Worm (Caenorhabditis elegans): ENCODE measurements around the gene R151.1.

Gene R151.1

ce11 chrIII:7212028-7212427, 4.3 kb upstream of the R151.1 start:
- TF ChIP-seq ceh-39 (tag; optimal IDR thresholded peaks at IDR 0.05) (no peak), pha-4 (tag; optimal IDR thresholded peaks at IDR 0.05) (no peak), M03D4.4 (tag; optimal IDR thresholded peaks at IDR 0.05) (no peak), mep-1 (tag; optimal IDR thresholded peaks at IDR 0.05) (no peak), snpc-4 (tag; optimal IDR thresholded peaks at IDR 0.05) (no peak), ceh-83 (GFP tag; optimal IDR thresholded peaks at IDR 0.05) (no peak), sptf-1 (tag; optimal IDR thresholded peaks at IDR 0.05) (no peak), nhr-237 (tag; optimal IDR thresholded peaks at IDR 0.05) (no peak), mls-2 (tag; optimal IDR thresholded peaks at IDR 0.05) (no peak), ceh-43 (GFP tag; optimal IDR thresholded peaks at IDR 0.05) (no peak), nhr-2 (tag; optimal IDR thresholded peaks at IDR 0.05) (no peak), tbx-8 (GFP tag; optimal IDR thresholded peaks at IDR 0.05) (no peak), unc-120 (tag; optimal IDR thresholded peaks at IDR 0.05; ENCODE audit: poor library complexity, severe bottlenecking) (no peak), unc-62 (GFP tag; optimal IDR thresholded peaks at IDR 0.05) (no peak), ham-2 (GFP tag; optimal IDR thresholded peaks at IDR 0.05) (no peak), ces-1 (GFP tag; optimal IDR thresholded peaks at IDR 0.05) (no peak)

ce11 chrIII:7215532-7215931, 794 bp upstream of the R151.1 start:
- no peak for TF ChIP-seq snpc-4 (tag; optimal IDR thresholded peaks at IDR 0.05)
- no peak for TF ChIP-seq tbx-8 (GFP tag; optimal IDR thresholded peaks at IDR 0.05)
- TF ChIP-seq lsy-2 (tag; optimal IDR thresholded peaks at IDR 0.05), result no peak
- no peak for TF ChIP-seq unc-62 (GFP tag; optimal IDR thresholded peaks at IDR 0.05)
- peak; percentile 99 for TF ChIP-seq hlh-1 (tag; optimal IDR thresholded peaks at IDR 0.05)
- no peak for TF ChIP-seq ham-2 (GFP tag; optimal IDR thresholded peaks at IDR 0.05)
- peak; percentile 42 for TF ChIP-seq unc-120 (tag; optimal IDR thresholded peaks at IDR 0.05; ENCODE audit: poor library complexity, severe bottlenecking)

- TF ChIP-seq unc-120 (tag; optimal IDR thresholded peaks at IDR 0.05; ENCODE audit: poor library complexity, severe bottlenecking) (peak; percentile 98), hlh-1 (tag; optimal IDR thresholded peaks at IDR 0.05) (peak; percentile 96), unc-62 (GFP tag; optimal IDR thresholded peaks at IDR 0.05) (peak; percentile 96), tbx-8 (GFP tag; optimal IDR thresholded peaks at IDR 0.05) (no peak)
Observed at ce11 chrIII:7216924-7217521, 697 bp downstream of the R151.1 start.

ce11 chrIII:7221103-7221502, 4.8 kb downstream of the R151.1 start:
- no peak for TF ChIP-seq hlh-1 (tag; optimal IDR thresholded peaks at IDR 0.05)
- no peak for TF ChIP-seq ceh-43 (GFP tag; optimal IDR thresholded peaks at IDR 0.05)
- TF ChIP-seq elt-3 (tag; optimal IDR thresholded peaks at IDR 0.05), result no peak
- no peak for TF ChIP-seq tbx-8 (GFP tag; optimal IDR thresholded peaks at IDR 0.05)
- TF ChIP-seq elt-1 (tag; optimal IDR thresholded peaks at IDR 0.05; ENCODE audit: borderline replicate concordance, insufficient read depth), result no peak
- TF ChIP-seq nhr-76 (tag; optimal IDR thresholded peaks at IDR 0.05), result no peak
- TF ChIP-seq ztf-11 (tag; optimal IDR thresholded peaks at IDR 0.05), result no peak

- TF ChIP-seq mep-1 (tag; optimal IDR thresholded peaks at IDR 0.05) (no peak), nhr-76 (tag; optimal IDR thresholded peaks at IDR 0.05) (no peak)
Observed at ce11 chrIII:7223029-7223428, 6.7 kb downstream of the R151.1 start, which contains the start of gene der-2. der-2 (minus strand) TSS chrIII:7223129.

ce11 chrIII:7226607-7227006, 10.3 kb downstream of the R151.1 start, which contains the start of gene hsp-75:
hsp-75 (minus strand) TSS chrIII:7226707.
- no peak for TF ChIP-seq blmp-1 (tag; optimal IDR thresholded peaks at IDR 0.05)
- no peak for TF ChIP-seq zip-8 (tag; optimal IDR thresholded peaks at IDR 0.05)
- TF ChIP-seq mls-2 (tag; optimal IDR thresholded peaks at IDR 0.05), result no peak
- TF ChIP-seq cnd-1 (tag; optimal IDR thresholded peaks at IDR 0.05), result no peak
- TF ChIP-seq ces-1 (GFP tag; optimal IDR thresholded peaks at IDR 0.05), result no peak
- TF ChIP-seq ceh-83 (GFP tag; optimal IDR thresholded peaks at IDR 0.05), result no peak
- TF ChIP-seq pha-4 (tag; optimal IDR thresholded peaks at IDR 0.05), result no peak
- no peak for TF ChIP-seq mep-1 (tag; optimal IDR thresholded peaks at IDR 0.05)
- TF ChIP-seq sptf-1 (tag; optimal IDR thresholded peaks at IDR 0.05), result no peak
- no peak for TF ChIP-seq nhr-12 (tag; optimal IDR thresholded peaks at IDR 0.05)
- TF ChIP-seq nhr-76 (tag; optimal IDR thresholded peaks at IDR 0.05), result no peak
- no peak for TF ChIP-seq snpc-4 (tag; optimal IDR thresholded peaks at IDR 0.05)
- TF ChIP-seq hlh-1 (tag; optimal IDR thresholded peaks at IDR 0.05), result no peak
- TF ChIP-seq lin-32 (GFP tag; optimal IDR thresholded peaks at IDR 0.05), result no peak
- TF ChIP-seq ham-2 (GFP tag; optimal IDR thresholded peaks at IDR 0.05), result no peak
